Fruit fly (Drosophila melanogaster): ENCODE measurements around the gene Rnf146.

- TF ChIP-seq cic (GFP tag; optimal IDR thresholded peaks at IDR 0.05) (no peak), pad (GFP tag; optimal IDR thresholded peaks at IDR 0.05) (no peak), Hr96 (GFP tag; optimal IDR thresholded peaks at IDR 0.05) (no peak), tj (GFP tag; optimal IDR thresholded peaks at IDR 0.05) (no peak), ovo (GFP tag; optimal IDR thresholded peaks at IDR 0.05) (no peak), bab1 (GFP tag; optimal IDR thresholded peaks at IDR 0.05) (no peak)
Observed at dm6 chr3L:19598369-19599148, 44.1 kb downstream of the Rnf146 start, which contains the start of the genes ash1 and Taf6.

Data from whole organism, adult.